Fruit fly (Drosophila melanogaster) whole organism, embryonic: Measurements from ENCODE around the gene Bdp1.

Source experiments
- Ada2b ChIP-seq: fragments of 200-800 bp; sonication (Bioruptor generic); IDR thresholded peaks from 2 replicates; pipeline ENCODE4 v1.3.6; 2022; ENCODE audit warnings: missing biosample characterization, missing genetic modification characterization
- Atf6 ChIP-seq: fragments of 200-800 bp; sonication (Bioruptor generic); IDR thresholded peaks from 2 replicates; pipeline ENCODE4 v1.3.6; 2022; ENCODE audit warnings: missing biosample characterization, missing genetic modification characterization
- CG10274 ChIP-seq: fragments of 200-800 bp; sonication (Bioruptor generic); optimal IDR thresholded peaks from 3 replicates; lab custom pipeline; 2017; ENCODE audit warnings: missing biosample characterization, mild to moderate bottlenecking, missing genetic modification characterization
- CG10366 ChIP-seq: fragments of 200-800 bp; sonication (Bioruptor generic); IDR thresholded peaks from 2 replicates; pipeline ENCODE4 v1.3.6; 2022; ENCODE audit warnings: missing biosample characterization, missing genetic modification characterization
- CG11398 ChIP-seq: fragments of 200-800 bp; sonication (Bioruptor generic); optimal IDR thresholded peaks from 2 replicates; lab custom pipeline; 2016; ENCODE audit warnings: missing biosample characterization, missing genetic modification characterization
- CG12071 ChIP-seq: fragments of 200-800 bp; sonication (Bioruptor generic); optimal IDR thresholded peaks from 3 replicates; lab custom pipeline; 2018; ENCODE audit warnings: missing biosample characterization, mild to moderate bottlenecking, missing genetic modification characterization
- CG12219 ChIP-seq: fragments of 200-800 bp; sonication (Bioruptor generic); optimal IDR thresholded peaks from 3 replicates; lab custom pipeline; 2018; ENCODE audit warnings: missing biosample characterization, mild to moderate bottlenecking, missing genetic modification characterization
- CG13296 ChIP-seq: fragments of 200-800 bp; sonication (Bioruptor generic); optimal IDR thresholded peaks from 3 replicates; lab custom pipeline; 2018; ENCODE audit warnings: missing biosample characterization, mild to moderate bottlenecking, missing genetic modification characterization
- CG14667 ChIP-seq: fragments of 200-800 bp; sonication (Bioruptor generic); IDR thresholded peaks from 2 replicates; pipeline ENCODE4 v1.3.6; 2022; ENCODE audit warnings: missing biosample characterization, missing genetic modification characterization
- CG16779 ChIP-seq: fragments of 200-800 bp; sonication (Bioruptor generic); IDR thresholded peaks from 2 replicates; pipeline ENCODE4 v1.3.6; 2022; ENCODE audit warnings: missing biosample characterization, missing genetic modification characterization
- CG1832 ChIP-seq: fragments of 200-800 bp; sonication (Bioruptor generic); optimal IDR thresholded peaks from 2 replicates; lab custom pipeline; 2017; ENCODE audit warnings: missing biosample characterization, mild to moderate bottlenecking, missing genetic modification characterization, inconsistent platforms
- CG2875 ChIP-seq: fragments of 200-800 bp; sonication (Bioruptor generic); optimal IDR thresholded peaks from 2 replicates; lab custom pipeline; 2017; ENCODE audit warnings: missing biosample characterization, mild to moderate bottlenecking, missing genetic modification characterization, missing genetic modification reagents
- CG6175 ChIP-seq: fragments of 200-800 bp; sonication (Bioruptor generic); IDR thresholded peaks from 3 replicates; pipeline ENCODE4 v1.3.6; 2022; ENCODE audit warnings: missing biosample characterization, missing genetic modification characterization
- CG8924 ChIP-seq: fragments of 200-800 bp; optimal IDR thresholded peaks from 3 replicates; lab custom pipeline; 2019; ENCODE audit warnings: missing biosample characterization, mild to moderate bottlenecking, missing genetic modification characterization, moderate library complexity
- CG9437 ChIP-seq: fragments of 200-800 bp; sonication (Bioruptor generic); optimal IDR thresholded peaks from 2 replicates; lab custom pipeline; 2018; ENCODE audit warnings: missing biosample characterization, mild to moderate bottlenecking, missing genetic modification characterization
- Dbx ChIP-seq: fragments of 200-800 bp; sonication (Bioruptor generic); IDR thresholded peaks from 3 replicates; pipeline ENCODE4 v1.3.6; 2022; ENCODE audit warnings: missing biosample characterization, missing genetic modification characterization
- E2f1 ChIP-seq: fragments of 200-800 bp; sonication (Bioruptor generic); IDR thresholded peaks from 2 replicates; pipeline ENCODE4 v1.3.6; 2022; ENCODE audit warnings: missing biosample characterization, missing genetic modification characterization
- Elba2 ChIP-seq: fragments of 200-800 bp; sonication (Bioruptor generic); optimal IDR thresholded peaks from 3 replicates; lab custom pipeline; 2016; ENCODE audit warnings: missing biosample characterization, missing genetic modification characterization
- HLHmδ ChIP-seq: fragments of 200-800 bp; sonication (Bioruptor generic); optimal IDR thresholded peaks from 2 replicates; lab custom pipeline; 2018; ENCODE audit warnings: missing biosample characterization, mild to moderate bottlenecking, missing genetic modification characterization, moderate library complexity
- HmgD ChIP-seq: fragments of 200-800 bp; sonication (Bioruptor generic); optimal IDR thresholded peaks from 3 replicates; lab custom pipeline; 2016; ENCODE audit warnings: missing biosample characterization, missing genetic modification characterization
- Hsf ChIP-seq: fragments of 200-800 bp; sonication (Bioruptor generic); optimal IDR thresholded peaks from 3 replicates; lab custom pipeline; 2016; ENCODE audit warnings: missing biosample characterization, missing genetic modification characterization
- MTF-1 ChIP-seq: fragments of 200-800 bp; sonication (Bioruptor generic); optimal IDR thresholded peaks from 2 replicates; lab custom pipeline; 2018; ENCODE audit warnings: missing biosample characterization, mild to moderate bottlenecking, missing genetic modification characterization, borderline replicate concordance
- Nf-YC ChIP-seq: fragments of 200-800 bp; optimal IDR thresholded peaks from 3 replicates; lab custom pipeline; 2019; ENCODE audit warnings: missing biosample characterization, mild to moderate bottlenecking, missing genetic modification characterization, moderate library complexity
- Oaz ChIP-seq: fragments of 200-800 bp; sonication (Bioruptor generic); IDR thresholded peaks from 2 replicates; pipeline ENCODE4 v1.3.6; 2022; ENCODE audit warnings: missing biosample characterization, missing genetic modification characterization
- Rfx ChIP-seq: fragments of 200-800 bp; sonication (Bioruptor generic); IDR thresholded peaks from 2 replicates; pipeline ENCODE4 v1.3.6; 2022; ENCODE audit warnings: missing biosample characterization, missing genetic modification characterization
- TFAM ChIP-seq: fragments of 200-800 bp; sonication (Bioruptor generic); optimal IDR thresholded peaks from 2 replicates; lab custom pipeline; 2017; ENCODE audit warnings: missing biosample characterization, missing genetic modification characterization, inconsistent platforms
- Tbp ChIP-seq: fragments of >200 bp; optimal IDR thresholded peaks from 2 replicates; lab custom pipeline; 2018; ENCODE audit warnings: missing biosample characterization, missing genetic modification characterization
- Xbp1 ChIP-seq: fragments of 200-800 bp; sonication (Bioruptor generic); optimal IDR thresholded peaks from 3 replicates; lab custom pipeline; 2016; ENCODE audit warnings: missing biosample characterization, mild to moderate bottlenecking, missing genetic modification characterization
- YL-1 ChIP-seq: fragments of 200-800 bp; sonication (Bioruptor generic); optimal IDR thresholded peaks from 3 replicates; lab custom pipeline; 2017; ENCODE audit warnings: missing biosample characterization, mild to moderate bottlenecking, missing genetic modification characterization
- abd-A ChIP-seq: fragments of 200-800 bp; sonication (Bioruptor generic); optimal IDR thresholded peaks from 3 replicates; lab custom pipeline; 2019; ENCODE audit warnings: missing biosample characterization, mild to moderate bottlenecking, missing genetic modification characterization, moderate library complexity
- ash1 ChIP-seq: fragments of 200-800 bp; sonication (Bioruptor generic); optimal IDR thresholded peaks from 2 replicates; lab custom pipeline; 2018; ENCODE audit warnings: missing biosample characterization, mild to moderate bottlenecking, missing genetic modification characterization
- bbx ChIP-seq: fragments of 200-800 bp; sonication (Bioruptor generic); IDR thresholded peaks from 2 replicates; pipeline ENCODE4 v1.3.6; 2022; ENCODE audit warnings: missing biosample characterization, missing genetic modification characterization; ENCODE audit not compliant: partially characterized antibody
- dysf ChIP-seq: fragments of 200-800 bp; sonication (Bioruptor generic); IDR thresholded peaks from 3 replicates; pipeline ENCODE4 v1.3.6; 2022; ENCODE audit warnings: missing biosample characterization, missing genetic modification characterization
- emc ChIP-seq: fragments of 200-800 bp; sonication (Bioruptor generic); optimal IDR thresholded peaks from 2 replicates; lab custom pipeline; 2016; ENCODE audit warnings: missing biosample characterization, missing genetic modification characterization
- eve ChIP-seq, 2 experiments: fragments of >200 bp; optimal IDR thresholded peaks; 2 replicates each; lab custom pipeline; 2017; ENCODE audit warnings: missing biosample characterization in 2 of 2, missing genetic modification characterization in 2 of 2
- fd102C ChIP-seq: fragments of 200-800 bp; sonication (Bioruptor generic); optimal IDR thresholded peaks from 2 replicates; lab custom pipeline; 2018; ENCODE audit warnings: missing biosample characterization, mild to moderate bottlenecking, missing genetic modification characterization, moderate library complexity
- gsb ChIP-seq: fragments of 200-800 bp; sonication (Bioruptor generic); IDR thresholded peaks from 2 replicates; pipeline ENCODE4 v1.3.6; 2022; ENCODE audit warnings: missing biosample characterization, missing genetic modification characterization
- insv ChIP-seq, 2 experiments: fragments of 200-800 bp; sonication (Bioruptor generic); optimal IDR thresholded peaks; 3 replicates each; lab custom pipeline; 2016 to 2018; ENCODE audit warnings: missing biosample characterization in 2 of 2, missing genetic modification characterization in 2 of 2
- inv ChIP-seq: fragments of 200-800 bp; sonication (Bioruptor generic); IDR thresholded peaks from 2 replicates; pipeline ENCODE4 v1.3.6; 2022; ENCODE audit warnings: missing biosample characterization, missing genetic modification characterization; ENCODE audit not compliant: partially characterized antibody
- org-1 ChIP-seq: fragments of 200-800 bp; sonication (Bioruptor generic); optimal IDR thresholded peaks from 2 replicates; lab custom pipeline; 2017; ENCODE audit warnings: missing biosample characterization, missing genetic modification characterization
- pnt ChIP-seq: fragments of 200-800 bp; sonication (Bioruptor generic); optimal IDR thresholded peaks from 3 replicates; lab custom pipeline; 2016; ENCODE audit warnings: missing biosample characterization, missing genetic modification characterization
- pros ChIP-seq: fragments of 200-800 bp; sonication (Bioruptor generic); optimal IDR thresholded peaks from 3 replicates; lab custom pipeline; 2019; ENCODE audit warnings: missing biosample characterization, mild to moderate bottlenecking, missing genetic modification characterization, moderate library complexity
- pzg ChIP-seq: fragments of 200-800 bp; sonication (Bioruptor generic); optimal IDR thresholded peaks from 3 replicates; lab custom pipeline; 2018; ENCODE audit warnings: missing biosample characterization, mild to moderate bottlenecking, missing genetic modification characterization, moderate library complexity
- slp2 ChIP-seq: fragments of 200-800 bp; sonication (Bioruptor generic); optimal IDR thresholded peaks from 2 replicates; lab custom pipeline; 2016; ENCODE audit warnings: missing biosample characterization, missing genetic modification characterization
- ssp ChIP-seq: fragments of 200-800 bp; sonication (Bioruptor generic); IDR thresholded peaks from 2 replicates; pipeline ENCODE4 v1.3.6; 2022; ENCODE audit warnings: missing biosample characterization, missing genetic modification characterization
- tio ChIP-seq: fragments of 200-800 bp; sonication (Bioruptor generic); optimal IDR thresholded peaks from 2 replicates; lab custom pipeline; 2017; ENCODE audit warnings: missing biosample characterization, missing genetic modification characterization, inconsistent platforms
- tll ChIP-seq, 2 experiments: fragments of 200-800 bp in 1 of 2; fragments of >200 bp in 1 of 2; sonication (Bioruptor generic) in 1 of 2; optimal IDR thresholded peaks; 2 replicates each; lab custom pipeline; 2017 to 2019; ENCODE audit warnings: missing biosample characterization in 2 of 2, missing genetic modification characterization in 2 of 2, mild to moderate bottlenecking in 1 of 2, moderate library complexity in 1 of 2
- zen ChIP-seq: fragments of 200-800 bp; sonication (Bioruptor generic); optimal IDR thresholded peaks from 3 replicates; lab custom pipeline; 2018; ENCODE audit warnings: missing biosample characterization, mild to moderate bottlenecking, missing genetic modification characterization, moderate library complexity

Bdp1 gene

dm6 chr2L:13373435-13374242 lies at the start of gene Bdp1, which contains the start of gene CG6565 (continued):
- TF ChIP-seq Elba2 (GFP tag; lab: Kevin White, UChicago) (peak; percentile 92), bbx (no peak; the same call in 1 of the 2 replicates), abd-A (tag; lab: Kevin White, UChicago) (no peak), TFAM (GFP tag; lab: Kevin White, UChicago) (peak; percentile 75), Nf-YC (tag; lab: Kevin White, UChicago) (peak; percentile 84), eve (GFP tag; optimal IDR thresholded peaks at IDR 0.05; lab: Kevin White, UChicago) (peak in 1 of 2 experiments; percentile 90), CG10274 (peak; percentile 88), Oaz (GFP tag; lab: Robert Waterston, UW) (peak; percentile 86), Dbx (GFP tag; lab: Robert Waterston, UW) (peak; percentile 97), inv (0 out of 2 replicates have a peak, but pooled peaks have one; percentile 42), CG9437 (GFP tag; lab: Kevin White, UChicago) (peak; percentile 94), Ada2b (peak; percentile 93), insv (GFP tag; optimal IDR thresholded peaks at IDR 0.05; lab: Kevin White, UChicago) (peak; percentile 60 to 75), gsb (peak; percentile 89), Atf6 (peak; percentile 96), CG13296 (GFP tag; lab: Kevin White, UChicago) (peak; percentile 95), HLHmδ (GFP tag; lab: Kevin White, UChicago) (no peak), fd102C (peak; percentile 80), CG1832 (no peak), HmgD (peak; percentile 97), MTF-1 (GFP tag; lab: Kevin White, UChicago) (peak; percentile 59), CG8924 (tag; lab: Kevin White, UChicago) (peak; percentile 95), CG10366 (GFP tag; lab: Robert Waterston, UW) (peak; percentile 94), CG6175 (GFP tag; lab: Robert Waterston, UW) (peak; percentile 91), tio (GFP tag; lab: Kevin White, UChicago) (peak; percentile 99), tll (GFP tag; optimal IDR thresholded peaks at IDR 0.05; lab: Kevin White, UChicago) (peak; percentile 54 to 94), CG12071 (GFP tag; lab: Kevin White, UChicago) (peak; percentile 81), CG11398 (GFP tag; lab: Kevin White, UChicago) (peak; percentile 96), dysf (peak; percentile 97), emc (GFP tag; lab: Kevin White, UChicago) (peak; percentile 93), ssp (GFP tag; lab: Robert Waterston, UW) (peak; percentile 92), Hsf (GFP tag; lab: Kevin White, UChicago) (peak; percentile 99), CG14667 (GFP tag; lab: Robert Waterston, UW) (peak; percentile 91), pnt (GFP tag; lab: Kevin White, UChicago) (peak; percentile 99), pzg (peak; percentile 49), CG12219 (peak; percentile 82), org-1 (GFP tag; lab: Kevin White, UChicago) (peak; percentile 96), E2f1 (GFP tag; lab: Robert Waterston, UW) (peak; percentile 94), zen (peak; percentile 96), Rfx (GFP tag; lab: Robert Waterston, UW) (peak; percentile 96), Tbp (no peak), pros (GFP tag; lab: Kevin White, UChicago) (peak; percentile 45), slp2 (GFP tag; lab: Kevin White, UChicago) (peak; percentile 99), Xbp1 (GFP tag; lab: Kevin White, UChicago) (peak; percentile 99), CG16779 (peak; percentile 65; the same call in 1 of the 2 replicates), CG2875 (GFP tag; lab: Kevin White, UChicago) (peak; percentile 93), ash1 (no peak), YL-1 (GFP tag; lab: Kevin White, UChicago) (peak; percentile 94)
